Fruit fly (Drosophila melanogaster): ENCODE data around the gene soti.

DNA sequence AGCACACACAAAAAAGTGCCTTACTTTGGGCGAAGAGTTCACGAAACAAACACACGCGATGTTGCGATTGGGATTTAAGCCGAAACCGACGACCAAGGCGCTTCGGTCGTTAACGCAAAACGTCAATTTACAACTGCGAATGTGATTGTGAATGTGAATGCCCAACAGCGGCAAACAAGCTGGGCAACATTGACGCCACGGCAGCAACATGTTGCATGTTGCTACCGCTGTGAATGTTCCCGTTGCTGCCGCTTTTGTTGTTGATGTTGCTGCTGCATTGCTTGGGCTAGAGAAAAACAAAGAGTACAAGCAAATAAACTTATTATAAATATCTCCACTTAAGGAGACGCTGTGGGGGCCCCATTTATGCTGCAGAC lies 8.7 kb downstream of the soti start, which contains the start of gene NK7.1:
- TF ChIP-seq OdsH (GFP tag; optimal IDR thresholded peaks at IDR 0.05): no peak
- TF ChIP-seq salr (GFP tag; optimal IDR thresholded peaks at IDR 0.05): no peak
- no peak for TF ChIP-seq Ets96B (tag; optimal IDR thresholded peaks at IDR 0.05)
- no peak for TF ChIP-seq Hr4 (GFP tag; optimal IDR thresholded peaks at IDR 0.05)
- TF ChIP-seq cyc (GFP tag; optimal IDR thresholded peaks at IDR 0.05): no peak
- no peak for TF ChIP-seq CG6163 (GFP tag; IDR thresholded peaks at IDR 0.05)
- no peak for TF ChIP-seq Met (GFP tag; optimal IDR thresholded peaks at IDR 0.05)
- TF ChIP-seq Gug (GFP tag; IDR thresholded peaks at IDR 0.05): no peak
- TF ChIP-seq CG8119 (GFP tag; IDR thresholded peaks at IDR 0.05): no peak

Measured in whole organism, prepupa.